Fruit fly (Drosophila melanogaster): ENCODE data around the gene CG6028.

DNA sequence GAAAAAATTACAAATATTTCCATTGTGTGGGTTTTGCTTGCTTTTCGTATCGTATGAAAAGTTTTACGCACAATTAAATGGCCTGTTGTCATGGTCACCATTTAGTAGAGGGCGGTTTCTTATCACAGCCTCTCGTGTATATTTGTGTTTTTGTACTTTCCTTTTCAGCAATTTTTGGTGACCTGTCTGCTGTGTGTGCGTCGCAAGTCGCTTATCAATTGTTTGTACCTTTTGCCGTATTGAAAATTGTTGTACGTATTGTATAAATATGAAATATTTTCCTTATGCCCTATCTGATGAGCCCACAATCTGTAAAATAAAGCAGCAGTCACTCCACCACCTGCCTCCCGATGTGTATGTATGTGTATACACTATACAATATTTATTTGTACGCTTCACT, 41.1 kb upstream of the CG6028 start:
- TF ChIP-seq CG8478 (optimal IDR thresholded peaks at IDR 0.05) (no peak), CTCF (optimal IDR thresholded peaks at IDR 0.05) (no peak)
